Worm (Caenorhabditis elegans) whole organism, L3 larva: ENCODE results near the gene srd-12.

Experiments used
- R02D3.7 ChIP-seq: fragments of 150-350 bp; optimal IDR thresholded peaks from 2 replicates; lab custom pipeline; 2014; ENCODE audit warnings: missing biosample characterization, missing genetic modification characterization
- ZK546.5 ChIP-seq: sonication (generic microtip); optimal IDR thresholded peaks from 2 replicates; lab custom pipeline; 2017; ENCODE audit warnings: missing biosample characterization, missing genetic modification characterization
- aly-2 ChIP-seq: fragments of 150-350 bp; optimal IDR thresholded peaks from 2 replicates; lab custom pipeline; 2014; ENCODE audit warnings: missing biosample characterization, missing genetic modification characterization
- ama-1 ChIP-seq: fragments of 150-350 bp; optimal IDR thresholded peaks from 2 replicates; lab custom pipeline; 2018
- ceh-16 ChIP-seq: sonication (generic microtip); optimal IDR thresholded peaks from 2 replicates; lab custom pipeline; 2017; ENCODE audit warnings: missing biosample characterization, missing genetic modification characterization
- ceh-28 ChIP-seq: fragments of 150-350 bp; optimal IDR thresholded peaks from 2 replicates; lab custom pipeline; 2014; ENCODE audit warnings: missing biosample characterization, missing genetic modification reagents, missing genetic modification characterization
- ceh-82 ChIP-seq: fragments of 150-350 bp; optimal IDR thresholded peaks from 2 replicates; lab custom pipeline; 2014; ENCODE audit warnings: missing biosample characterization, missing genetic modification characterization
- ceh-9 ChIP-seq: sonication (generic microtip); optimal IDR thresholded peaks from 2 replicates; lab custom pipeline; 2018; ENCODE audit warnings: missing biosample characterization, missing genetic modification characterization
- daf-12 ChIP-seq: fragments of 150-350 bp; optimal IDR thresholded peaks from 2 replicates; lab custom pipeline; 2014; ENCODE audit warnings: missing biosample characterization, missing genetic modification reagents, missing genetic modification characterization
- egl-27 ChIP-seq: sonication (generic microtip); optimal IDR thresholded peaks from 4 replicates; lab custom pipeline; 2017; ENCODE audit warnings: missing biosample characterization, missing genetic modification reagents, missing genetic modification characterization
- egl-5 ChIP-seq: fragments of 150-350 bp; optimal IDR thresholded peaks from 2 replicates; lab custom pipeline; 2017; ENCODE audit warnings: missing biosample characterization, missing genetic modification reagents, missing genetic modification characterization, inconsistent platforms
- elt-1 ChIP-seq: fragments of 150-350 bp; optimal IDR thresholded peaks from 2 replicates; lab custom pipeline; 2014; ENCODE audit warnings: missing biosample characterization, missing genetic modification characterization
- elt-2 ChIP-seq: sonication (generic microtip); optimal IDR thresholded peaks from 2 replicates; lab custom pipeline; 2016; ENCODE audit warnings: missing genetic modification reagents, mild to moderate bottlenecking, missing genetic modification characterization, missing compliant biosample characterization
- elt-3 ChIP-seq, 3 experiments: fragments of 150-350 bp in 1 of 3; sonication (generic microtip) in 2 of 3; optimal IDR thresholded peaks; 2 replicates in 2 of 3; 4 replicates in 1 of 3; lab custom pipeline; 2014 to 2017; ENCODE audit warnings: missing biosample characterization in 3 of 3, missing genetic modification characterization in 3 of 3
- eor-1 ChIP-seq, 2 experiments: fragments of 150-350 bp; optimal IDR thresholded peaks; 2 replicates each; lab custom pipeline; 2014 to 2018; ENCODE audit warnings: missing biosample characterization in 2 of 2, missing genetic modification characterization in 2 of 2
- fkh-10 ChIP-seq: sonication (generic microtip); optimal IDR thresholded peaks from 2 replicates; lab custom pipeline; 2017; ENCODE audit warnings: missing biosample characterization, missing genetic modification reagents, missing genetic modification characterization
- fkh-2 ChIP-seq: fragments of 150-350 bp; optimal IDR thresholded peaks from 2 replicates; lab custom pipeline; 2014; ENCODE audit warnings: missing biosample characterization, missing genetic modification reagents, missing genetic modification characterization
- fos-1 ChIP-seq: fragments of 150-350 bp; optimal IDR thresholded peaks from 2 replicates; lab custom pipeline; 2014; ENCODE audit warnings: missing biosample characterization, missing genetic modification characterization
- hmg-11 ChIP-seq: sonication (generic microtip); optimal IDR thresholded peaks from 2 replicates; lab custom pipeline; 2016; ENCODE audit warnings: missing genetic modification characterization, missing compliant biosample characterization
- jun-1 ChIP-seq: fragments of 150-350 bp; optimal IDR thresholded peaks from 2 replicates; lab custom pipeline; 2014; ENCODE audit warnings: missing biosample characterization, missing genetic modification reagents, missing genetic modification characterization
- lin-15B ChIP-seq: fragments of 150-350 bp; optimal IDR thresholded peaks from 2 replicates; lab custom pipeline; 2014; ENCODE audit warnings: missing biosample characterization, missing genetic modification characterization
- lin-39 ChIP-seq: fragments of 150-350 bp; optimal IDR thresholded peaks from 2 replicates; lab custom pipeline; 2018; ENCODE audit warnings: missing biosample characterization, missing genetic modification reagents, missing genetic modification characterization
- lsy-12 ChIP-seq: sonication (generic microtip); optimal IDR thresholded peaks from 2 replicates; lab custom pipeline; 2016; ENCODE audit warnings: mild to moderate bottlenecking, missing genetic modification characterization, missing compliant biosample characterization
- mdl-1 ChIP-seq: fragments of 150-350 bp; optimal IDR thresholded peaks from 2 replicates; lab custom pipeline; 2014; ENCODE audit warnings: missing biosample characterization, missing genetic modification characterization
- mml-1 ChIP-seq: fragments of 150-350 bp; sonication (generic microtip); optimal IDR thresholded peaks from 3 replicates; lab custom pipeline; 2014; ENCODE audit warnings: missing biosample characterization, missing genetic modification characterization
- nfya-1 ChIP-seq: sonication (generic microtip); optimal IDR thresholded peaks from 2 replicates; lab custom pipeline; 2017; ENCODE audit warnings: missing genetic modification characterization, mild to moderate bottlenecking, missing compliant biosample characterization, antibody characterized with exemption, moderate library complexity; ENCODE audit not compliant: insufficient read depth
- nhr-11 ChIP-seq: fragments of 150-350 bp; optimal IDR thresholded peaks from 2 replicates; lab custom pipeline; 2014; ENCODE audit warnings: missing biosample characterization, missing genetic modification characterization
- nhr-12 ChIP-seq: fragments of 150-350 bp; optimal IDR thresholded peaks from 2 replicates; lab custom pipeline; 2014; ENCODE audit warnings: missing biosample characterization, missing genetic modification characterization
- nhr-23 ChIP-seq: fragments of 150-350 bp; optimal IDR thresholded peaks from 2 replicates; lab custom pipeline; 2014; ENCODE audit warnings: missing biosample characterization, missing genetic modification reagents, missing genetic modification characterization
- nhr-237 ChIP-seq: fragments of 150-350 bp; optimal IDR thresholded peaks from 2 replicates; lab custom pipeline; 2014; ENCODE audit warnings: missing biosample characterization, missing genetic modification characterization
- nhr-25 ChIP-seq: sonication (generic microtip); optimal IDR thresholded peaks from 2 replicates; lab custom pipeline; 2017; ENCODE audit warnings: missing biosample characterization, missing genetic modification characterization
- nhr-28 ChIP-seq: fragments of 150-350 bp; optimal IDR thresholded peaks from 2 replicates; lab custom pipeline; 2014; ENCODE audit warnings: missing biosample characterization, missing genetic modification characterization
- nhr-43 ChIP-seq: sonication (generic microtip); optimal IDR thresholded peaks from 2 replicates; lab custom pipeline; 2016; ENCODE audit warnings: mild to moderate bottlenecking, missing genetic modification characterization, missing compliant biosample characterization; ENCODE audit not compliant: poor library complexity, severe bottlenecking
- nhr-67 ChIP-seq: fragments of 150-350 bp; optimal IDR thresholded peaks from 2 replicates; lab custom pipeline; 2014; ENCODE audit warnings: missing biosample characterization, missing genetic modification characterization
- nhr-76 ChIP-seq: fragments of 150-350 bp; sonication (generic microtip); optimal IDR thresholded peaks from 5 replicates; lab custom pipeline; 2014; ENCODE audit warnings: missing biosample characterization, missing genetic modification characterization
- nhr-77 ChIP-seq: fragments of 150-350 bp; optimal IDR thresholded peaks from 2 replicates; lab custom pipeline; 2014; ENCODE audit warnings: missing biosample characterization, missing genetic modification characterization
- pha-4 ChIP-seq: fragments of 150-350 bp; optimal IDR thresholded peaks from 2 replicates; lab custom pipeline; 2014; ENCODE audit warnings: missing biosample characterization, missing genetic modification reagents, missing genetic modification characterization
- pqm-1 ChIP-seq: fragments of 150-350 bp; optimal IDR thresholded peaks from 2 replicates; lab custom pipeline; 2017; ENCODE audit warnings: missing biosample characterization, missing genetic modification characterization, inconsistent platforms
- sea-2 ChIP-seq: fragments of 150-350 bp; sonication (generic microtip); optimal IDR thresholded peaks from 4 replicates; lab custom pipeline; 2014; ENCODE audit warnings: missing biosample characterization, missing genetic modification reagents, missing genetic modification characterization
- skn-1 ChIP-seq: fragments of 150-350 bp; optimal IDR thresholded peaks from 2 replicates; lab custom pipeline; 2014; ENCODE audit warnings: missing biosample characterization, missing genetic modification characterization
- snpc-4 ChIP-seq: fragments of 150-350 bp; optimal IDR thresholded peaks from 2 replicates; lab custom pipeline; 2014; ENCODE audit warnings: missing biosample characterization, missing genetic modification characterization
- tbx-2 ChIP-seq: sonication (generic microtip); optimal IDR thresholded peaks from 2 replicates; lab custom pipeline; 2016; ENCODE audit warnings: mild to moderate bottlenecking, missing genetic modification characterization, missing compliant biosample characterization
- unc-39 ChIP-seq: sonication (generic microtip); optimal IDR thresholded peaks from 4 replicates; lab custom pipeline; 2017; ENCODE audit warnings: missing biosample characterization, missing genetic modification characterization
- unc-62 ChIP-seq: fragments of 150-350 bp; sonication (generic microtip); optimal IDR thresholded peaks from 4 replicates; lab custom pipeline; 2014; ENCODE audit warnings: missing biosample characterization, missing genetic modification reagents, missing genetic modification characterization
- zag-1 ChIP-seq: fragments of 150-350 bp; optimal IDR thresholded peaks from 2 replicates; lab custom pipeline; 2014; ENCODE audit warnings: missing biosample characterization, missing genetic modification characterization
- ztf-11 ChIP-seq: fragments of 150-350 bp; optimal IDR thresholded peaks from 2 replicates; lab custom pipeline; 2014; ENCODE audit warnings: missing biosample characterization, missing genetic modification characterization
- ztf-4 ChIP-seq: fragments of 150-350 bp; optimal IDR thresholded peaks from 2 replicates; lab custom pipeline; 2014; ENCODE audit warnings: missing biosample characterization, missing genetic modification characterization

Gene srd-12

DNA sequence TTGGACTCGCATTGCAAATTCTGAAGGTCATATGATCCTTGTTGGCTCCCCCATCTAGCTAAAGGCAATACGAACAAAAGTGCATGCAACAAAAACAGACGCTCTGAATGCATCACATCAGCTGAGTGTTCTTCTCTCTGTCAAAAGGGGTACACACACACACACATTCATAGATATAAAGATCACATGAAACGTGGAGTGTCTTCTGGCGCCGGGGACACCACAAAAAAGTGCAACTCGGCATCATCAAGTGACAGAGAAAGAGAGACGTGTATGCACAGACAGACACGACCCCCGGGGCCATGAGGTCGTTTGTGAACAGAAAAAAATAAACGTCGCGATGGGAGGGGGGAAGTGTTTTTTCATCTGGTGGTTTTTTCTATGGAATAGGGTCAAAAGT is 22.7 kb downstream of the srd-12 start (continued):
- peak; percentile 68 for TF ChIP-seq jun-1 (tag; lab: Kevin White, UChicago)
- TF ChIP-seq lin-39: peak; percentile 93
- TF ChIP-seq nhr-237 (tag; lab: Kevin White, UChicago): no peak
- no peak for TF ChIP-seq ztf-11 (tag; lab: Kevin White, UChicago)
- peak; percentile 39 for TF ChIP-seq nhr-25 (tag; lab: Kevin White, UChicago)
- peak; percentile 76 for TF ChIP-seq snpc-4 (tag; lab: Kevin White, UChicago)
- TF ChIP-seq mdl-1 (tag; lab: Kevin White, UChicago): peak; percentile 80
- no peak for TF ChIP-seq ceh-9
- TF ChIP-seq nhr-11 (tag; lab: Kevin White, UChicago): no peak
- no peak for TF ChIP-seq zag-1 (tag; lab: Kevin White, UChicago)
- TF ChIP-seq R02D3.7 (tag; lab: Kevin White, UChicago): no peak
- peak; percentile 50 for TF ChIP-seq lin-15B (tag; lab: Kevin White, UChicago)
- TF ChIP-seq ztf-4: peak; percentile 25
- TF ChIP-seq fos-1 (tag; lab: Kevin White, UChicago): no peak
- peak; percentile 87 for TF ChIP-seq egl-27 (tag; lab: Kevin White, UChicago)
- TF ChIP-seq ceh-16: no peak
- TF ChIP-seq nhr-67 (tag; lab: Kevin White, UChicago): no peak

DNA sequence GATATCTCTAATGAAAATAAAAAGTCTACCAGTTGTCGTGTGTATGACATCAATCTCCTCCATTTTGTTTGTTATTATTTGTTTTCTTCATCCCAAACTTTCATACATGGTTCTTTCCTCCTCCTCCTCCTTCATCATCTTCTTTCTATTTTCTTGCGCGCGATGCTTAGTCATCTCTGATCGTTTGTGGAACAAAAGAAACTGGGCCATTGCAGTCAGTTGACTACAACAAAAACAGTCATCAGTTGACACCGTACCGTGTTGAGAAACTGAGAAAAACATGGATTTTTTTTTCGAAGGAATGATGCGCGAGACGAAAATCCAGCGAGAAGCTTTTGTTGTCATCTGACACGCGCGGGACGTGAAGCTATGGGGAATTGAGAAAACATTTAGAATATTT is 24.8 kb downstream of the srd-12 start:
- no peak for TF ChIP-seq R02D3.7 (tag; lab: Kevin White, UChicago)
- peak; percentile 23 for TF ChIP-seq pha-4 (tag; lab: Kevin White, UChicago)
- TF ChIP-seq ama-1 (lab: Kevin White, UChicago): peak; percentile 8
- TF ChIP-seq nhr-23: peak; percentile 85

DNA sequence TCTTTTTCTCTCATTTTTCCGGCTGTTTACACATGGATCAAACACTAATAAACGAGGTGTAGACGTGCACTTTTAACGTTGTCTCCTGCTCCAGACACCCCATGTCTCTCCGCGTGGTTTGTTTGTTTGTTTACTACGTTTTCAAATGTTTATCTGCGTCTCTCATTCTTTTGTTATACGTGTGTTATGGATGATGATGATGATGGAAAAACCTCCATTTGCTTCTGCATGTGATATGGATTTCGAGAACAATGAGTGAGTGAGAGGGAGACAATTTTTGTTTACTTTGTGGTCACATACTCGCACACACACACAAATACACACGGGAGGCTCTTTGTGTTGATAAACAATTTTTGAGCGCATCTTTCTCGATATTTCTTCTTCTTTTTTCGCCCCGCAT is 25.6 kb downstream of the srd-12 start:
- TF ChIP-seq fkh-10 (GFP tag; lab: Kevin White, UChicago) (peak; percentile 52), ceh-28 (tag; lab: Kevin White, UChicago) (peak; percentile 61), ceh-16 (no peak), nfya-1 (peak; percentile 78), egl-27 (tag; lab: Kevin White, UChicago) (no peak), nhr-67 (tag; lab: Kevin White, UChicago) (no peak), lin-39 (peak; percentile 75), R02D3.7 (tag; lab: Kevin White, UChicago) (no peak), daf-12 (tag; lab: Kevin White, UChicago) (no peak), snpc-4 (tag; lab: Kevin White, UChicago) (peak; percentile 75), nhr-25 (tag; lab: Kevin White, UChicago) (no peak), fkh-2 (tag; lab: Kevin White, UChicago) (no peak), mdl-1 (tag; lab: Kevin White, UChicago) (peak; percentile 61), pqm-1 (peak; percentile 86), ztf-4 (no peak), nhr-43 (peak; percentile 66), eor-1 (tag; optimal IDR thresholded peaks at IDR 0.05; lab: Kevin White, UChicago) (no peak), nhr-237 (tag; lab: Kevin White, UChicago) (no peak), nhr-28 (no peak), unc-39 (tag; lab: Kevin White, UChicago) (no peak), skn-1 (tag; lab: Kevin White, UChicago) (peak; percentile 94), unc-62 (GFP tag; lab: Kevin White, UChicago) (no peak), tbx-2 (tag; lab: Kevin White, UChicago) (peak; percentile 31), ZK546.5 (tag; lab: Kevin White, UChicago) (no peak), lin-15B (tag; lab: Kevin White, UChicago) (no peak), nhr-23 (no peak), ama-1 (lab: Kevin White, UChicago) (no peak), aly-2 (tag; lab: Kevin White, UChicago) (no peak), jun-1 (tag; lab: Kevin White, UChicago) (no peak), mml-1 (tag; lab: Kevin White, UChicago) (no peak), zag-1 (tag; lab: Kevin White, UChicago) (no peak), nhr-77 (tag; lab: Kevin White, UChicago) (no peak), sea-2 (no peak), nhr-11 (tag; lab: Kevin White, UChicago) (no peak), lsy-12 (tag; lab: Kevin White, UChicago) (peak; percentile 6), ceh-82 (tag; lab: Kevin White, UChicago) (no peak), elt-3 (tag; optimal IDR thresholded peaks at IDR 0.05; lab: Kevin White, UChicago) (no peak), ztf-11 (tag; lab: Kevin White, UChicago) (no peak), elt-1 (no peak), elt-2 (tag; lab: Kevin White, UChicago) (peak; percentile 75), hmg-11 (tag; lab: Kevin White, UChicago) (peak; percentile 26), pha-4 (tag; lab: Kevin White, UChicago) (peak; percentile 100), ceh-9 (no peak), egl-5 (tag; lab: Kevin White, UChicago) (peak; percentile 77), nhr-76 (tag; lab: Kevin White, UChicago) (no peak), nhr-12 (tag; lab: Kevin White, UChicago) (no peak), fos-1 (tag; lab: Kevin White, UChicago) (no peak)
